Worm (Caenorhabditis elegans): Measurements from ENCODE around the gene fbxa-15.

Gene fbxa-15

DNA sequence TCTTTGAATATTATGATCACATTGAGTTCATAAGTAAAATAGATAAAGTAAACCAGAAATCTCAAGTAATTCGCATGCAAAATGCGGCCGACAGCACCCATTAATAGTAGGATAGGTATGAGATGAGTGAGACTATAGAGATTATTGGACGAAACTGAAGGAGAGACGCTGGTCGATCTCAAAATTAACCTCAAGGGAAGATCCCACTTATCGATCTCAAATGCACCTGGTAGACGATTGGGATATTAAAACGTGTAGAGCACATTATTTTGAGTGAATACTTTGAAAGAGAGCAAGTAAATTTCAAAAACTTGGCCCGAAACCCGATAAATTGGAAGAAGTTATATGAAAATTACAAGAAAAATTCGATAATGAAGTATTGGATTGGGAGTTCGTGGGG lies 24.2 kb upstream of the fbxa-15 start, which contains the start of gene Y82E9BL.6:
Y82E9BL.6 (minus strand) TSS at position 101 of the 400 bp plus-strand sequence.
- TF ChIP-seq fkh-10 (GFP tag; optimal IDR thresholded peaks at IDR 0.05) (no peak), nhr-237 (tag; optimal IDR thresholded peaks at IDR 0.05) (no peak)

DNA sequence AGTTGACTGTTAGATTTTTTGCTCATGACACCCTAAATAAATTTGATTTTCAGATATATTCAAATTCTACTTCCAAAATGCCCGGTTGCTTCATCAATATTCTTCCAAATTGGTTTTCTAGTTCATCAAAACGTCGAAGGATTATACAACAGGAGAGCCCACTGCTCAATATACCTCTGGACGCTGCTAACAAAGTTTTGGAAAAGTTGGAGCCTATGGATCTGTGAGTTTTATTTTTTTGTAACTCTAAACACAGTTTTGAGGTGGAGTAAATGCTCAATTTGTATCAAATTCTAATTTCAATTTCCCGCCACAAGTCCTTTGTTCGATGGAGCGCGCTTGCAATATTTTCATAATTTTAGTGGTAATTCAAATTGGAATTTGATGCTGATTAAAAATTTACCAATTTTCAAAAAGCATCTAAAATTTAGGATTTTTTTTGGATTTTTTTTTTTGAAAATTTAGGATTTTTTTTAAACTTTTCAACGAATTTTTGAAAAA lies 21.5 kb upstream of the fbxa-15 start, which contains the start of gene fbxa-27:
fbxa-27 (plus strand) TSS at position 51 of the 501 bp plus-strand sequence.
- TF ChIP-seq sea-2 (GFP tag; optimal IDR thresholded peaks at IDR 0.05) (no peak), nhr-77 (tag; optimal IDR thresholded peaks at IDR 0.05) (no peak), nhr-67 (tag; optimal IDR thresholded peaks at IDR 0.05) (no peak), elt-1 (tag; optimal IDR thresholded peaks at IDR 0.05) (no peak), hmg-11 (tag; optimal IDR thresholded peaks at IDR 0.05) (no peak), ztf-4 (tag; optimal IDR thresholded peaks at IDR 0.05) (no peak), elt-3 (tag; optimal IDR thresholded peaks at IDR 0.05) (no peak), nhr-76 (tag; optimal IDR thresholded peaks at IDR 0.05) (no peak), skn-1 (tag; optimal IDR thresholded peaks at IDR 0.05) (no peak), unc-62 (GFP tag; optimal IDR thresholded peaks at IDR 0.05) (no peak), ceh-28 (tag; optimal IDR thresholded peaks at IDR 0.05) (no peak), unc-39 (tag; optimal IDR thresholded peaks at IDR 0.05) (no peak), tbx-2 (tag; optimal IDR thresholded peaks at IDR 0.05) (no peak), ama-1 (optimal IDR thresholded peaks at IDR 0.05) (no peak), nhr-11 (tag; optimal IDR thresholded peaks at IDR 0.05) (no peak), nhr-43 (tag; optimal IDR thresholded peaks at IDR 0.05; ENCODE audit: poor library complexity, severe bottlenecking) (no peak), nhr-12 (tag; optimal IDR thresholded peaks at IDR 0.05) (no peak), ceh-9 (tag; optimal IDR thresholded peaks at IDR 0.05) (no peak)

DNA sequence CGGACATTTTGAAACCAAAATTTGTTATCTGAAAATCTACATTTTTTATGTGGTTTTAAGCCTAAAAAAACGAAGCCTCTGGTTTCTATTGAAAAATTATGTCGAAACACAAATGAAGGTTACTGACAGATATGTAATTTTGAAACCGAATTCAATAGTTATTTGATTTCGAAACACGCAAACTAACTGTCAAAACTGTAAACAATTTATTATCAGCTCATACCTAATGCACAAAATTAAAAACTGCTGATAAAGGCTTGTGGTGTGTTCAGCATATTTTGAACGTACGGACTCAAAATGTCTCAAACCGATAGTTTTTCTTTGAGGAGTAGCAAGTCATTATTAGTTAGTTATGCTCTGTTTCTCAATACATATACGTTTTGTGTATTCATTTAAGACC lies 21.0 kb upstream of the fbxa-15 start, which contains the start of gene fbxa-26:
fbxa-26 (minus strand) TSS at position 35 of the 400 bp plus-strand sequence.
- TF ChIP-seq nhr-67 (tag; optimal IDR thresholded peaks at IDR 0.05), result no peak
- TF ChIP-seq pha-4 (tag; optimal IDR thresholded peaks at IDR 0.05), result peak; percentile 20
- no peak for TF ChIP-seq lin-15B (tag; optimal IDR thresholded peaks at IDR 0.05)
- TF ChIP-seq mdl-1 (tag; optimal IDR thresholded peaks at IDR 0.05), result no peak
- peak; percentile 67 for TF ChIP-seq elt-2 (tag; optimal IDR thresholded peaks at IDR 0.05)
- no peak for TF ChIP-seq nhr-77 (tag; optimal IDR thresholded peaks at IDR 0.05)
- no peak for TF ChIP-seq mml-1 (tag; optimal IDR thresholded peaks at IDR 0.05)
- no peak for TF ChIP-seq nhr-237 (tag; optimal IDR thresholded peaks at IDR 0.05)
- no peak for TF ChIP-seq nhr-43 (tag; optimal IDR thresholded peaks at IDR 0.05; ENCODE audit: poor library complexity, severe bottlenecking)
- TF ChIP-seq nhr-28 (tag; optimal IDR thresholded peaks at IDR 0.05), result no peak
- no peak for TF ChIP-seq unc-62 (GFP tag; optimal IDR thresholded peaks at IDR 0.05)
- no peak for TF ChIP-seq elt-3 (tag; optimal IDR thresholded peaks at IDR 0.05)

DNA sequence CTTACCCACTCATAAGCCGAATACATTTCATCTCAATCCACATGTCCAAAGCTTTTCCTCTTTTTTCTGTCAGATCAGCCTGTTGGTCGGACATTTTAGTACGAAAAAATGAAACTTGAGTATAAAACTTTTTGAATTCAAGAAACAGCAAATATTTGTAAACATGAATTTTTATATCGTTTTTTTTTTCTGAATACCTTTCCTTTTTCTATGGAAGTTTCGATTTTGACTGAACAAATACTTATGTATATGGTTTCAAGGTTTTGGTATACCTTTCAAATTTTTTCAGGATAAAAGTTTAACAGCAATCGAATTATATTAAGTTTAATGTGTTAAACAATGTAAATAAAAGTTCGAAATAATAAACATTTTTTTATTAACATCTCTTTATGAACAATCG lies 18.8 kb upstream of the fbxa-15 start, which contains the start of gene fbxa-5:
fbxa-5 (minus strand) TSS at position 101 of the 400 bp plus-strand sequence.
- no peak for TF ChIP-seq egl-5 (tag; optimal IDR thresholded peaks at IDR 0.05)
- TF ChIP-seq nhr-67 (tag; optimal IDR thresholded peaks at IDR 0.05), result no peak
- no peak for TF ChIP-seq fkh-10 (GFP tag; optimal IDR thresholded peaks at IDR 0.05)
- TF ChIP-seq fkh-2 (tag; optimal IDR thresholded peaks at IDR 0.05), result no peak
- TF ChIP-seq nhr-76 (tag; optimal IDR thresholded peaks at IDR 0.05), result no peak
- no peak for TF ChIP-seq ZK546.5 (tag; optimal IDR thresholded peaks at IDR 0.05)
- no peak for TF ChIP-seq ceh-82 (tag; optimal IDR thresholded peaks at IDR 0.05)
- TF ChIP-seq daf-12 (tag; optimal IDR thresholded peaks at IDR 0.05), result no peak
- no peak for TF ChIP-seq sea-2 (GFP tag; optimal IDR thresholded peaks at IDR 0.05)
- TF ChIP-seq tbx-2 (tag; optimal IDR thresholded peaks at IDR 0.05), result no peak
- no peak for TF ChIP-seq nhr-23 (tag; optimal IDR thresholded peaks at IDR 0.05)
- TF ChIP-seq lsy-12 (tag; optimal IDR thresholded peaks at IDR 0.05), result no peak
- no peak for TF ChIP-seq nhr-12 (tag; optimal IDR thresholded peaks at IDR 0.05)
- TF ChIP-seq zag-1 (tag; optimal IDR thresholded peaks at IDR 0.05), result no peak
- no peak for TF ChIP-seq fos-1 (tag; optimal IDR thresholded peaks at IDR 0.05)
- TF ChIP-seq nhr-43 (tag; optimal IDR thresholded peaks at IDR 0.05; ENCODE audit: poor library complexity, severe bottlenecking), result no peak
- no peak for TF ChIP-seq ztf-11 (tag; optimal IDR thresholded peaks at IDR 0.05)
- TF ChIP-seq nhr-237 (tag; optimal IDR thresholded peaks at IDR 0.05), result no peak
